Worm (Caenorhabditis elegans) whole organism, L2 larva: ENCODE results near the gene F25B3.4.

Source experiments
- lsy-2 ChIP-seq, 2 experiments: fragments of 150-350 bp in 1 of 2; sonication (generic microtip) in 1 of 2; optimal IDR thresholded peaks; 2 replicates each; lab custom pipeline; 2014 to 2017; ENCODE audit warnings: missing biosample characterization in 2 of 2, missing genetic modification characterization in 2 of 2
- sma-9 ChIP-seq, 2 experiments: fragments of 150-350 bp in 1 of 2; sonication (generic microtip) in 1 of 2; optimal IDR thresholded peaks; 2 replicates each; lab custom pipeline; 2014 to 2016; ENCODE audit warnings: missing genetic modification characterization in 2 of 2, mild to moderate bottlenecking in 1 of 2, missing biosample characterization in 1 of 2, missing compliant biosample characterization in 1 of 2, missing genetic modification reagents in 1 of 2, moderate library complexity in 1 of 2
- snpc-4 ChIP-seq: fragments of 150-350 bp; optimal IDR thresholded peaks from 2 replicates; lab custom pipeline; 2014; ENCODE audit warnings: missing biosample characterization, missing genetic modification characterization
- ztf-11 ChIP-seq: sonication (generic microtip); optimal IDR thresholded peaks from 2 replicates; lab custom pipeline; 2017; ENCODE audit warnings: missing biosample characterization, missing genetic modification characterization

ce11 chrV:9539638-9540037 lies 29.0 kb downstream of the F25B3.4 start, which contains the start of gene C50F4.12:
- TF ChIP-seq snpc-4 (tag; lab: Kevin White, UChicago) (no peak), sma-9 (GFP tag; optimal IDR thresholded peaks at IDR 0.05; lab: Kevin White, UChicago) (no peak), sma-9 (tag; optimal IDR thresholded peaks at IDR 0.05; lab: Kevin White, UChicago) (no peak), lsy-2 (tag; optimal IDR thresholded peaks at IDR 0.05; lab: Kevin White, UChicago) (no peak), ztf-11 (tag; lab: Kevin White, UChicago) (no peak)
